Worm (Caenorhabditis elegans) whole organism, L4 larva: Measurements from ENCODE around the gene rpl-39.

Source experiments
- D1046.2 ChIP-seq: fragments of 200-800 bp; sonication (Bioruptor generic); IDR thresholded peaks from 2 replicates; pipeline ENCODE4 v1.3.6; 2022; ENCODE audit warnings: missing genetic modification characterization, missing compliant biosample characterization
- F26F4.8 ChIP-seq: fragments of 200-800 bp; sonication (Bioruptor generic); conservative IDR thresholded peaks from 2 replicates; pipeline ENCODE4 v1.3.6; 2022; ENCODE audit warnings: missing genetic modification characterization, missing compliant biosample characterization
- F37D6.2 ChIP-seq: sonication (generic microtip); optimal IDR thresholded peaks from 2 replicates; lab custom pipeline; 2016; ENCODE audit warnings: mild to moderate bottlenecking, missing genetic modification characterization, missing compliant biosample characterization
- F44E2.7 ChIP-seq: fragments of 200-800 bp; sonication (Bioruptor generic); IDR thresholded peaks from 2 replicates; pipeline ENCODE4 v2.1.2; 2022; ENCODE audit warnings: missing genetic modification characterization, missing compliant biosample characterization
- F49E8.2 ChIP-seq: sonication (generic microtip); optimal IDR thresholded peaks from 2 replicates; lab custom pipeline; 2016; ENCODE audit warnings: missing compliant biosample characterization, mild to moderate bottlenecking, missing genetic modification characterization, borderline replicate concordance
- Y5F2A.4 ChIP-seq: fragments of 200-800 bp; sonication (Bioruptor generic); optimal IDR thresholded peaks from 2 replicates; lab custom pipeline; 2018; ENCODE audit warnings: mild to moderate bottlenecking, missing genetic modification characterization, missing compliant biosample characterization
- ZK337.2 ChIP-seq: fragments of 200-800 bp; sonication (Bioruptor generic); IDR thresholded peaks from 2 replicates; pipeline ENCODE4 v1.3.6; 2022; ENCODE audit warnings: missing genetic modification reagents, missing genetic modification characterization, missing compliant biosample characterization
- ZK546.5 ChIP-seq, 2 experiments: sonication (generic microtip); optimal IDR thresholded peaks; 2 replicates each; lab custom pipeline; 2017; ENCODE audit warnings: missing biosample characterization in 2 of 2, missing genetic modification characterization in 2 of 2
- aha-1 ChIP-seq: fragments of 150-350 bp; peaks from one replicate; lab custom pipeline; 2014; ENCODE audit warnings: missing biosample characterization, missing genetic modification characterization
- ama-1 ChIP-seq: fragments of 150-350 bp; optimal IDR thresholded peaks from 2 replicates; lab custom pipeline; 2014; ENCODE audit warnings: inconsistent platforms, mixed read lengths
- ceh-20 ChIP-seq: fragments of 200-800 bp; sonication (Bioruptor generic); IDR thresholded peaks from 2 replicates; pipeline ENCODE4 v1.3.6; 2022; ENCODE audit warnings: missing genetic modification reagents, missing genetic modification characterization, missing compliant biosample characterization
- ceh-28 ChIP-seq: fragments of 150-350 bp; optimal IDR thresholded peaks from 2 replicates; lab custom pipeline; 2014; ENCODE audit warnings: missing biosample characterization, missing genetic modification reagents, missing genetic modification characterization
- ceh-62 ChIP-seq: sonication (generic microtip); optimal IDR thresholded peaks from 2 replicates; lab custom pipeline; 2017; ENCODE audit warnings: missing biosample characterization, missing genetic modification characterization
- ceh-82 ChIP-seq: sonication (generic microtip); optimal IDR thresholded peaks from 2 replicates; lab custom pipeline; 2017; ENCODE audit warnings: missing biosample characterization, missing genetic modification characterization
- ces-1 ChIP-seq: fragments of 150-350 bp; sonication (generic microtip); optimal IDR thresholded peaks from 4 replicates; lab custom pipeline; 2014; ENCODE audit warnings: missing biosample characterization, missing genetic modification reagents, missing genetic modification characterization
- cey-2 ChIP-seq: sonication (generic microtip); optimal IDR thresholded peaks from 3 replicates; lab custom pipeline; 2017; ENCODE audit warnings: missing genetic modification characterization, mild to moderate bottlenecking, missing compliant biosample characterization, antibody characterized with exemption, borderline replicate concordance; ENCODE audit not compliant: insufficient read depth
- daf-12 ChIP-seq: fragments of 150-350 bp; optimal IDR thresholded peaks from 2 replicates; lab custom pipeline; 2014; ENCODE audit warnings: missing biosample characterization, missing genetic modification reagents, missing genetic modification characterization
- daf-16 ChIP-seq, 3 experiments: sonication (generic microtip); optimal IDR thresholded peaks; 2 replicates each; lab custom pipeline; 2016 to 2017; ENCODE audit warnings: missing genetic modification characterization in 3 of 3, missing genetic modification reagents in 3 of 3, mild to moderate bottlenecking in 2 of 3, missing compliant biosample characterization in 2 of 3, missing biosample characterization in 1 of 3, moderate library complexity in 1 of 3
- dmd-6 ChIP-seq: fragments of 200-800 bp; sonication (Bioruptor generic); IDR thresholded peaks from 2 replicates; pipeline ENCODE4 v1.3.6; 2022; ENCODE audit warnings: missing genetic modification reagents, missing genetic modification characterization, missing compliant biosample characterization
- dmd-8 ChIP-seq: fragments of 200-800 bp; sonication (Bioruptor generic); IDR thresholded peaks from 2 replicates; pipeline ENCODE4 v1.3.6; 2022; ENCODE audit warnings: missing genetic modification characterization, missing compliant biosample characterization
- dpl-1 ChIP-seq: fragments of 150-350 bp; optimal IDR thresholded peaks from 2 replicates; lab custom pipeline; 2014; ENCODE audit warnings: missing biosample characterization, missing genetic modification reagents, missing genetic modification characterization
- duxl-1 ChIP-seq: sonication (generic microtip); optimal IDR thresholded peaks from 2 replicates; lab custom pipeline; 2016; ENCODE audit warnings: mild to moderate bottlenecking, missing genetic modification characterization, moderate library complexity, missing compliant biosample characterization; ENCODE audit not compliant: poor library complexity
- dve-1 ChIP-seq: sonication (generic microtip); optimal IDR thresholded peaks from 2 replicates; lab custom pipeline; 2017; ENCODE audit warnings: antibody characterized with exemption, mild to moderate bottlenecking, missing genetic modification characterization, missing compliant biosample characterization; ENCODE audit not compliant: insufficient read depth
- hif-1 ChIP-seq, 2 experiments: sonication (generic microtip); optimal IDR thresholded peaks; 2 replicates each; lab custom pipeline; 2016 to 2017; ENCODE audit warnings: missing compliant biosample characterization in 2 of 2, missing genetic modification characterization in 2 of 2, missing genetic modification reagents in 2 of 2, missing genotype in 2 of 2, mild to moderate bottlenecking in 1 of 2
- jun-1 ChIP-seq: fragments of 150-350 bp; optimal IDR thresholded peaks from 2 replicates; lab custom pipeline; 2014; ENCODE audit warnings: missing biosample characterization, missing genetic modification reagents, missing genetic modification characterization
- lin-1 ChIP-seq: fragments of 200-800 bp; sonication (Bioruptor generic); IDR thresholded peaks from 2 replicates; pipeline ENCODE4 v1.3.6; 2022; ENCODE audit warnings: missing genetic modification reagents, missing genetic modification characterization, missing compliant biosample characterization
- lin-13 ChIP-seq: fragments of 150-350 bp; optimal IDR thresholded peaks from 2 replicates; lab custom pipeline; 2014; ENCODE audit warnings: missing biosample characterization, missing genetic modification reagents, missing genetic modification characterization
- lin-15B ChIP-seq: fragments of 150-350 bp; sonication (generic microtip); optimal IDR thresholded peaks from 3 replicates; lab custom pipeline; 2014; ENCODE audit warnings: missing biosample characterization, missing genetic modification characterization
- lin-29 ChIP-seq: fragments of 200-800 bp; sonication (Bioruptor generic); IDR thresholded peaks from 2 replicates; pipeline ENCODE4 v1.3.6; 2022; ENCODE audit warnings: missing genetic modification reagents, missing genetic modification characterization, missing compliant biosample characterization
- lin-38 ChIP-seq: fragments of 200-800 bp; sonication (Bioruptor generic); IDR thresholded peaks from 2 replicates; pipeline ENCODE4 v1.3.6; 2022; ENCODE audit warnings: missing genetic modification reagents, missing genetic modification characterization, missing compliant biosample characterization
- mdt-29 ChIP-seq: fragments of 200-800 bp; sonication (Bioruptor generic); IDR thresholded peaks from 2 replicates; pipeline ENCODE4 v1.3.6; 2022; ENCODE audit warnings: missing genetic modification reagents, missing genetic modification characterization, missing compliant biosample characterization
- mep-1 ChIP-seq: fragments of 150-350 bp; sonication (generic microtip); optimal IDR thresholded peaks from 3 replicates; lab custom pipeline; 2014; ENCODE audit warnings: missing biosample characterization, missing genetic modification characterization
- mxl-2 ChIP-seq: fragments of 200-800 bp; sonication (Bioruptor generic); conservative IDR thresholded peaks from 2 replicates; pipeline ENCODE4 v1.3.6; 2022; ENCODE audit warnings: missing genetic modification reagents, missing genetic modification characterization, missing compliant biosample characterization
- nhr-102 ChIP-seq: sonication (generic microtip); optimal IDR thresholded peaks from 2 replicates; lab custom pipeline; 2016; ENCODE audit warnings: mild to moderate bottlenecking, missing genetic modification characterization, moderate library complexity, missing compliant biosample characterization
- nhr-11 ChIP-seq: fragments of 150-350 bp; optimal IDR thresholded peaks from 2 replicates; lab custom pipeline; 2014; ENCODE audit warnings: missing biosample characterization, missing genetic modification characterization
- nhr-111 ChIP-seq: fragments of 200-800 bp; sonication (Bioruptor generic); optimal IDR thresholded peaks from 2 replicates; lab custom pipeline; 2018; ENCODE audit warnings: mild to moderate bottlenecking, missing genetic modification characterization, missing compliant biosample characterization
- nhr-41 ChIP-seq: fragments of 200-800 bp; sonication (Bioruptor generic); IDR thresholded peaks from 2 replicates; pipeline ENCODE4 v1.3.6; 2022; ENCODE audit warnings: missing genetic modification reagents, missing genetic modification characterization, missing compliant biosample characterization
- nhr-48 ChIP-seq: sonication (generic microtip); optimal IDR thresholded peaks from 2 replicates; lab custom pipeline; 2016; ENCODE audit warnings: mild to moderate bottlenecking, missing genetic modification characterization, missing compliant biosample characterization
- nhr-6 ChIP-seq: fragments of 150-350 bp; optimal IDR thresholded peaks from 2 replicates; lab custom pipeline; 2014; ENCODE audit warnings: missing biosample characterization, missing genetic modification characterization
- pha-4 ChIP-seq, 2 experiments: fragments of 150-350 bp in 1 of 2; fragments of 200-800 bp in 1 of 2; sonication (Bioruptor generic) in 1 of 2; IDR thresholded peaks in 1 of 2; optimal IDR thresholded peaks in 1 of 2; 2 replicates each; pipeline versions ENCODE4 v1.3.6 to Lab custom; 2014 to 2022; ENCODE audit warnings: missing genetic modification characterization in 2 of 2, missing genetic modification reagents in 2 of 2, missing biosample characterization in 1 of 2, missing compliant biosample characterization in 1 of 2
- php-3 ChIP-seq: fragments of 200-800 bp; sonication (Bioruptor generic); IDR thresholded peaks from 2 replicates; pipeline ENCODE4 v1.3.6; 2022; ENCODE audit warnings: missing genetic modification reagents, missing genetic modification characterization, missing compliant biosample characterization
- pqm-1 ChIP-seq: sonication (generic microtip); optimal IDR thresholded peaks from 2 replicates; lab custom pipeline; 2017; ENCODE audit warnings: missing biosample characterization, missing genetic modification characterization
- rbr-2 ChIP-seq: sonication (generic microtip); optimal IDR thresholded peaks from 2 replicates; lab custom pipeline; 2016; ENCODE audit warnings: missing genotype, missing genetic modification characterization, missing compliant biosample characterization
- set-16 ChIP-seq: fragments of 200-800 bp; sonication (Bioruptor generic); IDR thresholded peaks from 2 replicates; pipeline ENCODE4 v1.3.6; 2022; ENCODE audit warnings: missing genetic modification reagents, missing genetic modification characterization, missing compliant biosample characterization
- snpc-1.2 ChIP-seq: fragments of 200-800 bp; sonication (Bioruptor generic); IDR thresholded peaks from 2 replicates; pipeline ENCODE4 v1.3.6; 2022; ENCODE audit warnings: missing genetic modification reagents, missing genetic modification characterization, missing compliant biosample characterization
- spr-1 ChIP-seq: sonication (generic microtip); optimal IDR thresholded peaks from 2 replicates; lab custom pipeline; 2016; ENCODE audit warnings: mild to moderate bottlenecking, missing genetic modification characterization, missing compliant biosample characterization
- unc-39 ChIP-seq: sonication (generic microtip); optimal IDR thresholded peaks from 2 replicates; lab custom pipeline; 2017; ENCODE audit warnings: missing biosample characterization, missing genetic modification characterization
- zag-1 ChIP-seq: fragments of 150-350 bp; optimal IDR thresholded peaks from 2 replicates; lab custom pipeline; 2014; ENCODE audit warnings: missing biosample characterization, missing genetic modification characterization
- ztf-7 ChIP-seq: fragments of 150-350 bp; optimal IDR thresholded peaks from 2 replicates; lab custom pipeline; 2014; ENCODE audit warnings: missing biosample characterization, missing genetic modification characterization

rpl-39 gene

DNA sequence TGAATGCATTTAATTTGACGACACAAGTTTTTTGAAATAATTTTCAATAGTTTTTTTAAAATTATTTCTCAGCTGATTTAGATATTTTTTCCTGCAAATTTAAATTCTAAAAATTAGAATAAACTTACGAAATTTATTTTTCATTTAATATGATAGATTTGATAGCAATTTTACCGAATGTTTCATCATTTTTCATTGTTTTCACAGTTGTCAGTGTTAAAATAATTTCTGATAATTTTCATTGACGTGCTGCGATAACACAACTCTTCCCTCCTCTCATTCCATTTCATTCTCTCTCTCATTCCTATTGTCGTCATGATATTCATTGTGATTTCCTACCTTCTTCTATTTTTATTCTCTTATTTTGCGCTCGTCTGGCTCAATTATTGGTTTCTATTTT lies 15.7 kb downstream of the rpl-39 start, which contains the start of gene hint-3:
Gene hint-3 (plus strand): TSS at position 301 of the 400 bp plus-strand sequence.
- TF ChIP-seq F26F4.8 (no peak), mxl-2 (GFP tag; lab: Robert Waterston, UW) (no peak), ztf-7 (tag; lab: Kevin White, UChicago) (peak; percentile 20), php-3 (0 out of 2 replicates have a peak, but pooled peaks have one; percentile 25), ceh-82 (tag; lab: Kevin White, UChicago) (no peak), daf-12 (tag; lab: Kevin White, UChicago) (no peak), nhr-111 (GFP tag; lab: Kevin White, UChicago) (no peak), daf-16 (GFP tag; optimal IDR thresholded peaks at IDR 0.05; lab: Kevin White, UChicago) (no peak), daf-16 (tag; optimal IDR thresholded peaks at IDR 0.05; lab: Kevin White, UChicago) (peak; percentile 64), dmd-6 (GFP tag; lab: Robert Waterston, UW) (peak; percentile 32; the same call in 1 of the 2 replicates), Y5F2A.4 (no peak), pqm-1 (tag; lab: Kevin White, UChicago) (peak; percentile 28), dve-1 (tag; lab: Kevin White, UChicago) (peak; percentile 13)

DNA sequence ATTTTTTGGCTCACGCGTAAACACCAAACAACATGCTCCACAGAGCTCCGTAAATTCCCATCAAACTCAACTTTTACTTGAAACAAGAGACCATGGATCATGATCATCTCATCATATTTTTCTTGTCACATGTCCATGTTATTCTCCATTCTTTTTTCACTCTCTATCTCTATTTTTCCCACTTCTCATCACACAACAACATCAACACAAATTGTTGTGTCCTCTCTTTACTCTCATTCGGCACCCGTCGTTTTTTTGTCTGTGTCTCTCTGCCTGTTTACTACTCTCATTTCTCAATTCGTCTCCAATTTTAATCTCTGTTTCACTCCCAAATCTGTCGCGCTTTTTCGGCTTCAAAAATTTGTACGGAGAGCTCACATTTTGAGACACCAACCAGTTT lies 16.6 kb downstream of the rpl-39 start:
- no peak for TF ChIP-seq nhr-48
- no peak for TF ChIP-seq pha-4 (GFP tag; IDR thresholded peaks at IDR 0.05; lab: Robert Waterston, UW)
- TF ChIP-seq pha-4 (tag; optimal IDR thresholded peaks at IDR 0.05; lab: Kevin White, UChicago): no peak
- no peak for TF ChIP-seq ces-1 (GFP tag; lab: Kevin White, UChicago)
- no peak for TF ChIP-seq lin-38 (GFP tag; lab: Robert Waterston, UW)
- no peak for TF ChIP-seq set-16 (GFP tag; lab: Robert Waterston, UW)
- TF ChIP-seq spr-1: no peak
- TF ChIP-seq rbr-2 (tag; lab: Kevin White, UChicago): peak; percentile 52
- no peak for TF ChIP-seq duxl-1
- no peak for TF ChIP-seq F49E8.2
- no peak for TF ChIP-seq ZK546.5 (tag; optimal IDR thresholded peaks at IDR 0.05; lab: Kevin White, UChicago)
- TF ChIP-seq nhr-102: no peak
- TF ChIP-seq nhr-6 (tag; lab: Kevin White, UChicago): no peak
- TF ChIP-seq dve-1 (tag; lab: Kevin White, UChicago): peak; percentile 41
- TF ChIP-seq nhr-41 (GFP tag; lab: Robert Waterston, UW): no peak
- no peak for TF ChIP-seq jun-1 (tag; lab: Kevin White, UChicago)
- TF ChIP-seq lin-13 (GFP tag; lab: Kevin White, UChicago): no peak
- no peak for TF ChIP-seq cey-2
- no peak for TF ChIP-seq ZK337.2 (GFP tag; lab: Robert Waterston, UW)
- TF ChIP-seq ceh-62 (tag; lab: Kevin White, UChicago): no peak
- TF ChIP-seq ceh-28 (tag; lab: Kevin White, UChicago): no peak
- TF ChIP-seq hif-1 (tag; optimal IDR thresholded peaks at IDR 0.05; lab: Kevin White, UChicago): no peak
- TF ChIP-seq F44E2.7: no peak
- TF ChIP-seq snpc-1.2 (GFP tag; lab: Robert Waterston, UW): no peak
- no peak for TF ChIP-seq zag-1 (tag; lab: Kevin White, UChicago)
- TF ChIP-seq D1046.2: no peak
- peak; percentile 63 for TF ChIP-seq mep-1 (tag; lab: Kevin White, UChicago)
- TF ChIP-seq lin-15B (tag; lab: Kevin White, UChicago): no peak
- no peak for TF ChIP-seq ztf-7 (tag; lab: Kevin White, UChicago)
- no peak for TF ChIP-seq dmd-8 (GFP tag; lab: Robert Waterston, UW)
- no peak for TF ChIP-seq lin-29 (GFP tag; lab: Robert Waterston, UW)
- TF ChIP-seq lin-1 (GFP tag; lab: Robert Waterston, UW): no peak
- TF ChIP-seq unc-39 (tag; lab: Kevin White, UChicago): no peak
- no peak for TF ChIP-seq nhr-111 (GFP tag; lab: Kevin White, UChicago)
- peak; percentile 57; the same call in 1 of the 2 replicates for TF ChIP-seq ceh-20 (GFP tag; lab: Robert Waterston, UW)
- peak; percentile 78 for TF ChIP-seq nhr-11 (tag; lab: Kevin White, UChicago)
- no peak for TF ChIP-seq F37D6.2 (tag; lab: Kevin White, UChicago)
- TF ChIP-seq mdt-29 (GFP tag; lab: Robert Waterston, UW): no peak
- peak; percentile 17 for TF ChIP-seq dpl-1 (GFP tag; lab: Kevin White, UChicago)
- TF ChIP-seq aha-1 (tag; lab: Kevin White, UChicago): peak; percentile 92
- TF ChIP-seq ama-1 (lab: Kevin White, UChicago): no peak
